Fruit fly (Drosophila melanogaster): ENCODE data around the gene CG33939.

dm6 chrX:19174092-19174491 lies 608 bp downstream of the CG33939 start:
- TF ChIP-seq psq (optimal IDR thresholded peaks at IDR 0.05), result no peak
- TF ChIP-seq CG8478 (optimal IDR thresholded peaks at IDR 0.05), result no peak
- no peak for TF ChIP-seq usp (GFP tag; optimal IDR thresholded peaks at IDR 0.05)
- no peak for TF ChIP-seq pan (optimal IDR thresholded peaks at IDR 0.05)

Data from whole organism.